Worm (Caenorhabditis elegans) whole organism, L4 larva: ENCODE data around the gene nas-28.

Experiments used
- F44E2.7 ChIP-seq: fragments of 200-800 bp; sonication (Bioruptor generic); IDR thresholded peaks from 2 replicates; pipeline ENCODE4 v2.1.2; 2022; ENCODE audit warnings: missing genetic modification characterization, missing compliant biosample characterization
- jun-1 ChIP-seq: fragments of 150-350 bp; optimal IDR thresholded peaks from 2 replicates; lab custom pipeline; 2014; ENCODE audit warnings: missing biosample characterization, missing genetic modification reagents, missing genetic modification characterization
- nhr-76 ChIP-seq: fragments of 150-350 bp; optimal IDR thresholded peaks from 2 replicates; lab custom pipeline; 2014; ENCODE audit warnings: missing biosample characterization, missing genetic modification characterization
- pha-4 ChIP-seq, 2 experiments: fragments of 150-350 bp in 1 of 2; fragments of 200-800 bp in 1 of 2; sonication (Bioruptor generic) in 1 of 2; IDR thresholded peaks in 1 of 2; optimal IDR thresholded peaks in 1 of 2; 2 replicates each; pipeline versions ENCODE4 v1.3.6 to Lab custom; 2014 to 2022; ENCODE audit warnings: missing genetic modification characterization in 2 of 2, missing genetic modification reagents in 2 of 2, missing biosample characterization in 1 of 2, missing compliant biosample characterization in 1 of 2
- snpc-4 ChIP-seq: fragments of 150-350 bp; optimal IDR thresholded peaks from 2 replicates; lab custom pipeline; 2014; ENCODE audit warnings: missing biosample characterization, missing genetic modification characterization
- zag-1 ChIP-seq: fragments of 150-350 bp; optimal IDR thresholded peaks from 2 replicates; lab custom pipeline; 2014; ENCODE audit warnings: missing biosample characterization, missing genetic modification characterization

- no peak for TF ChIP-seq F44E2.7
- TF ChIP-seq nhr-76 = no peak
- TF ChIP-seq zag-1 = no peak
- TF ChIP-seq jun-1 (tag; lab: Kevin White, UChicago) = no peak
- no peak for TF ChIP-seq pha-4 (GFP tag; IDR thresholded peaks at IDR 0.05; lab: Robert Waterston, UW)
- TF ChIP-seq pha-4 (tag; optimal IDR thresholded peaks at IDR 0.05; lab: Kevin White, UChicago) = no peak
- TF ChIP-seq snpc-4 (tag; lab: Kevin White, UChicago) = no peak
These were observed 46.8 kb downstream of the nas-28 start, which contains the start of gene mvk-1 for ce11 chrIII:6136178-6136577.
